Fruit fly (Drosophila melanogaster) whole organism, adult: ENCODE measurements around the gene PolA2.

Experiments
- CG12768 ChIP-seq: fragments of 200-800 bp; sonication (Bioruptor generic); optimal IDR thresholded peaks from 2 replicates; lab custom pipeline; 2017; ENCODE audit warnings: missing biosample characterization, missing genetic modification characterization, mild to moderate bottlenecking, moderate library complexity, missing genetic modification reagents
- CG33017 ChIP-seq: fragments of 200-800 bp; sonication (Bioruptor generic); optimal IDR thresholded peaks from 2 replicates; lab custom pipeline; 2018; ENCODE audit warnings: missing biosample characterization, mild to moderate bottlenecking, missing genetic modification characterization, moderate library complexity
- CG7045 ChIP-seq: fragments of 200-800 bp; sonication (Bioruptor generic); optimal IDR thresholded peaks from 2 replicates; lab custom pipeline; 2017; ENCODE audit warnings: missing biosample characterization, mild to moderate bottlenecking, missing genetic modification characterization
- Crg-1 ChIP-seq: fragments of 200-800 bp; sonication (Bioruptor generic); optimal IDR thresholded peaks from 2 replicates; lab custom pipeline; 2016; ENCODE audit warnings: missing biosample characterization, missing genetic modification characterization
- kay ChIP-seq: fragments of 200-800 bp; sonication (Bioruptor generic); peaks from one replicate; lab custom pipeline; 2016; ENCODE audit warnings: missing biosample characterization, missing genetic modification characterization, borderline replicate concordance
- toe ChIP-seq: fragments of 200-800 bp; sonication (Bioruptor generic); optimal IDR thresholded peaks from 2 replicates; lab custom pipeline; 2016; ENCODE audit warnings: missing biosample characterization, missing genetic modification characterization

DNA sequence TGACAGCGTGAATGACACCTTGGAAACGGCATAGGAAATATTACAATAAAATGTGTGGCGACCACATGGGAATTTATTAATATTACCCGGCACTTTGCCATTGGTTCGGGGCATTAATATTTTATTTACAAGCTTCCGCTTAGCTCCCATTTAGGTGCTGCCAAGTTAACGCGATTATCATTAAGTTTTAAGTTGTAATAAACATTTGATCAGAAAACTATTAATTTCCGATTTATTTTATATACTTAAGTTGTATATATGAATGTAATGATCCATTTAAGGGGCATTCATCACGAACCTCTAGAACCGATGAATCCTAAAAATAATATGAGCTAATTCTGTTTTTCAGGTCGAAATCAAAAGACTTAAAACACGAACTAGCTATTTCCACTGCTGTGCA is 20.7 kb upstream of the PolA2 start:
- no peak for TF ChIP-seq Crg-1
- no peak for TF ChIP-seq CG7045
- no peak for TF ChIP-seq CG33017 (tag; lab: Kevin White, UChicago)
- TF ChIP-seq toe: no peak
- no peak for TF ChIP-seq CG12768
- no peak for TF ChIP-seq kay (GFP tag; lab: Kevin White, UChicago)
